Worm (Caenorhabditis elegans): ENCODE measurements around the gene lido-5.
"Not testable (repeated sequence)": the region's sequence is repeated elsewhere in the genome, so short reads cannot be mapped to it uniquely, and the experiment has no call there.

lido-5 gene

DNA sequence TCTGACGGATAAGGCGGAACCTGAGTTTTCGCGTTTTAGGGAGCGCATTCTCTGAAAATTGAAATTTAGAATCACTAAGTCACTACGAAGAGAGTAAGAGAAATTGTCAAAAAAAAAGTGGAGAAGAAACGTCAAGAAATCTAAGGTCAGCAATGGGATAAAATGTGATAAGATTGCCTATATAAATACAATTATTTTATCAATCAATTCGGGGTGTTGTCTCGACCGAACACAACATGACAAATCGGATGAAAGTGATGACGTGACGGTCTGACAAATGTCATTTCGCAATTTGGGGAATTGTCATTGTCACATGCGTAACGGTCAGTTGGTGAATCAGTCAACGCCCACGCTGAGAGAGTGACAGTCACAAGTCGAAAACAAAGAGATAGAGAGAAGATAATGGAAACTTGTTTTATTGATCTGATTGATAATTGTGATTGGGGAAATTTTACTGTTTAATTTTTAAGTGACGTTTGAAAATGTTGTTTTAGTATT lies 27.7 kb upstream of the lido-5 start, which contains the start of gene cnp-3:
Gene cnp-3, minus strand, starts transcription at position 51 of the 498 bp plus-strand sequence.
- TF ChIP-seq F13C5.2 (tag; optimal IDR thresholded peaks at IDR 0.05) (no peak), sea-1 (GFP tag; conservative IDR thresholded peaks at IDR 0.05) (no peak), hmg-4 (GFP tag; optimal IDR thresholded peaks at IDR 0.05) (no peak), scrt-1 (GFP tag; IDR thresholded peaks at IDR 0.05) (no peak), B0310.2 (tag; optimal IDR thresholded peaks at IDR 0.05) (no peak), pes-1 (GFP tag; IDR thresholded peaks at IDR 0.05) (no peak), flt-1 (GFP tag; IDR thresholded peaks at IDR 0.05) (no peak), ama-1 (optimal IDR thresholded peaks at IDR 0.05) (no peak), tra-4 (tag; optimal IDR thresholded peaks at IDR 0.05) (no peak), ceh-13 (GFP tag; optimal IDR thresholded peaks at IDR 0.05) (no peak), aly-1 (tag; optimal IDR thresholded peaks at IDR 0.05) (no peak), tbx-11 (GFP tag; IDR thresholded peaks at IDR 0.05) (no peak)

- TF ChIP-seq B0310.2 (tag; optimal IDR thresholded peaks at IDR 0.05), result no peak
- TF ChIP-seq tbx-37 (GFP tag; conservative IDR thresholded peaks at IDR 0.05), result no peak
These were observed 25.2 kb upstream of the lido-5 start for ce11 chrX:17135704-17136103.

- TF ChIP-seq ets-7 (tag; optimal IDR thresholded peaks at IDR 0.05) (no peak), flt-1 (GFP tag; IDR thresholded peaks at IDR 0.05) (no peak), ceh-13 (GFP tag; optimal IDR thresholded peaks at IDR 0.05) (no peak), aly-1 (tag; optimal IDR thresholded peaks at IDR 0.05) (no peak), ama-1 (optimal IDR thresholded peaks at IDR 0.05) (no peak)
These were observed 24.0 kb upstream of the lido-5 start, which contains the start of gene K09E3.7 for ce11 chrX:17134427-17134826. Gene K09E3.7 (minus strand): TSS chrX:17134527.

DNA sequence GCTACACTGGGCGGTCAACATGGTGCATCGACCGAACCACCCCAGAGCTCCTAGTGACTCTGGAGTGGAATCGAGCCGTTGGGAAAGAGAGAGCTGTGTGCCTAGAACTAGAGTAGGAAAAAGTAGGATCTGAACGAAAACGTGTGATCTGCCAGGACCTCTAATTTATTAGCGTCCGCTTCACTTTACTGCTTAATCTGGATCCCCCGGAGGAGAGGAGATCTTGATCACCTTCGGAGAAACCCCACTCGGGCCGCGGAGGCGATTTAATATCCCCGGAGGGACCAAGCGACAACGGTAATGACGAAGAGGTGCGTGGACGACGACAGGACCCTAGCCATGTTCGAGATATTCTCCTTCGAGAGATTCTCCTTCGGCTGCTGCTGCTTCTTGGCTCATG lies 6.9 kb upstream of the lido-5 start, which contains the start of gene K09E3.2:
Gene K09E3.2, plus strand, starts transcription at position 301 of the 400 bp plus-strand sequence.
- not testable (repeated sequence) for TF ChIP-seq tbx-37 (GFP tag; conservative IDR thresholded peaks at IDR 0.05); hmbx-1 (tag; optimal IDR thresholded peaks at IDR 0.05); B0310.2 (tag; optimal IDR thresholded peaks at IDR 0.05)

DNA sequence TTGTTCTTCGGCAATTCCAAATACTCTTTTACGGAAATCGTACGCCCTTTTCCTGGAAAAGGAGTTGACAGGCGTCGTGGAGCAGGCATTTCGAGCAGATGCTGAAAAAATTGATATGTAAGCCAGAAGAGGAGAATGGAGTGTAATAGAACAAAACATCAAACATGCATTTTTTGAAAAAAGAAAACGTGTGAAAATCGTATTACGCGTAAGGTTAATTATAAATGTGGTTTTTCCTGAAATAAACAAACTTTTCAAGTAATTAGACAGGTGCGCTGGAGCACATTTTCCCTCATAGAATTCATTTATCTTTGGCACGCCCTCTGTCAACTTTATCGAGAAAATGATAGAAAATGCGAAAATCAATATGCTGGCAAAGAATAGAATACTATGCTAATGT lies 4.6 kb upstream of the lido-5 start, which contains the start of gene lido-6:
Gene lido-6, minus strand, starts transcription at position 101 of the 400 bp plus-strand sequence.
- TF ChIP-seq scrt-1 (GFP tag; IDR thresholded peaks at IDR 0.05) (no peak), ceh-36 (tag; optimal IDR thresholded peaks at IDR 0.05) (no peak), ama-1 (optimal IDR thresholded peaks at IDR 0.05) (no peak), pes-1 (GFP tag; IDR thresholded peaks at IDR 0.05) (no peak), hmbx-1 (tag; optimal IDR thresholded peaks at IDR 0.05) (no peak), sea-1 (GFP tag; conservative IDR thresholded peaks at IDR 0.05) (no peak), F13C5.2 (tag; optimal IDR thresholded peaks at IDR 0.05) (no peak), flt-1 (GFP tag; IDR thresholded peaks at IDR 0.05) (no peak), hnd-1 (tag; optimal IDR thresholded peaks at IDR 0.05) (no peak), ceh-13 (GFP tag; optimal IDR thresholded peaks at IDR 0.05) (no peak), tra-4 (tag; optimal IDR thresholded peaks at IDR 0.05) (no peak), aly-1 (tag; optimal IDR thresholded peaks at IDR 0.05) (no peak), tbx-11 (GFP tag; IDR thresholded peaks at IDR 0.05) (no peak), ets-7 (tag; optimal IDR thresholded peaks at IDR 0.05) (no peak), tbx-37 (GFP tag; conservative IDR thresholded peaks at IDR 0.05) (no peak), B0310.2 (tag; optimal IDR thresholded peaks at IDR 0.05) (no peak), hmg-4 (GFP tag; optimal IDR thresholded peaks at IDR 0.05) (no peak)

ce11 chrX:17107670-17108069 lies 2.8 kb downstream of the lido-5 start, which contains the start of gene lido-4:
Gene lido-4 (minus strand): TSS chrX:17107770.
- no peak for TF ChIP-seq hmg-4 (GFP tag; optimal IDR thresholded peaks at IDR 0.05)

DNA sequence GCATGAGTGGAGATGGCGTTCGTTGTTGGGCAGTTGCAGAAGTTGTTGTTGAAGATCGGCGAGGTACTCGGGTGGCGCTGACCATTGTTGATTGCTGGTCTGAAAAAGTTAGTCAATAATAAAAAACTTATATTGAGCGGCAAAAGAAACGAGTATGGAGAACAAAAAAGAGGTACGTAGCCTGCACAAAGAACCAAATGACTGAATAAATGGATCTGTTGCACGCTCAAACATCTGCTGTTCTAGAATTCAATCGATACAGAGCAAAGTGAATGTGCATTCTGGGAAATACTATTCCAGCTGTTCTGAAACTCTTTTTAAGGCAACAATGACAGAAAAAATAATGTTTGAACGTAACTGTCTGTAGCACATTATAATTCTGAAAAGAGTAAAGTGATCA lies 9.8 kb downstream of the lido-5 start, which contains the start of gene lido-2:
Gene lido-2, minus strand, starts transcription at position 101 of the 400 bp plus-strand sequence.
- no peak for TF ChIP-seq aly-1 (tag; optimal IDR thresholded peaks at IDR 0.05)
- TF ChIP-seq hmbx-1 (tag; optimal IDR thresholded peaks at IDR 0.05), result no peak
- no peak for TF ChIP-seq ceh-36 (tag; optimal IDR thresholded peaks at IDR 0.05)
- TF ChIP-seq tra-4 (tag; optimal IDR thresholded peaks at IDR 0.05), result no peak
- TF ChIP-seq flt-1 (GFP tag; IDR thresholded peaks at IDR 0.05), result no peak
- no peak for TF ChIP-seq pes-1 (GFP tag; IDR thresholded peaks at IDR 0.05)
- TF ChIP-seq hmg-4 (GFP tag; optimal IDR thresholded peaks at IDR 0.05), result no peak
- TF ChIP-seq ama-1 (optimal IDR thresholded peaks at IDR 0.05), result no peak
- no peak for TF ChIP-seq sea-1 (GFP tag; conservative IDR thresholded peaks at IDR 0.05)
- no peak for TF ChIP-seq scrt-1 (GFP tag; IDR thresholded peaks at IDR 0.05)
- no peak for TF ChIP-seq B0310.2 (tag; optimal IDR thresholded peaks at IDR 0.05)
- no peak for TF ChIP-seq F13C5.2 (tag; optimal IDR thresholded peaks at IDR 0.05)

- no peak for TF ChIP-seq tbx-11 (GFP tag; IDR thresholded peaks at IDR 0.05)
- TF ChIP-seq F13C5.2 (tag; optimal IDR thresholded peaks at IDR 0.05), result no peak
- TF ChIP-seq flt-1 (GFP tag; IDR thresholded peaks at IDR 0.05), result no peak
These were observed 13.8 kb downstream of the lido-5 start, which contains the start of gene lido-1 for ce11 chrX:17096508-17097234. Gene lido-1 (minus strand): TSS chrX:17096558.

All from whole organism, early embryonic.